Worm (Caenorhabditis elegans): Measurements from ENCODE around the gene sphk-1.

The sphk-1 gene

ce11 chrII:8703729-8704128 lies 2.3 kb upstream of the sphk-1 start, which contains the start of gene ceh-7:
Gene ceh-7 (minus strand): TSS chrII:8703829.
- TF ChIP-seq dpl-1 (GFP tag; optimal IDR thresholded peaks at IDR 0.05) (no peak), lsy-27 (tag; optimal IDR thresholded peaks at IDR 0.05; ENCODE audit: borderline replicate concordance, insufficient read depth) (no peak), ztf-18 (tag; optimal IDR thresholded peaks at IDR 0.05) (no peak), egrh-3 (GFP tag; IDR thresholded peaks at IDR 0.05) (no peak), snpc-3.4 (tag; optimal IDR thresholded peaks at IDR 0.05) (no peak), rpc-1 (optimal IDR thresholded peaks at IDR 0.05) (no peak), rpc-1 (tag; optimal IDR thresholded peaks at IDR 0.05) (no peak), ceh-27 (GFP tag; optimal IDR thresholded peaks at IDR 0.05) (no peak), ztf-22 (GFP tag; optimal IDR thresholded peaks at IDR 0.05) (no peak), attf-3 (GFP tag; conservative IDR thresholded peaks at IDR 0.05) (no peak), T07F8.4 (tag; optimal IDR thresholded peaks at IDR 0.05) (no peak), tbp1 (GFP tag; optimal IDR thresholded peaks at IDR 0.05) (no peak), nfya-1 (tag; optimal IDR thresholded peaks at IDR 0.05; ENCODE audit: borderline replicate concordance, insufficient read depth) (no peak), rcor-1 (GFP tag; IDR thresholded peaks at IDR 0.05) (no peak), attf-6 (GFP tag; IDR thresholded peaks at IDR 0.05) (no peak), egl-44 (GFP tag; IDR thresholded peaks at IDR 0.05) (no peak), tlf-1 (GFP tag; optimal IDR thresholded peaks at IDR 0.05) (no peak), F57A8.1 (GFP tag; optimal IDR thresholded peaks at IDR 0.05) (no peak), F39B2.1 (GFP tag; IDR thresholded peaks at IDR 0.05) (no peak)

- no peak for TF ChIP-seq tbp1 (GFP tag; optimal IDR thresholded peaks at IDR 0.05)
- TF ChIP-seq nhr-90 (tag; optimal IDR thresholded peaks at IDR 0.05) = no peak
- TF ChIP-seq lin-35 (GFP tag; optimal IDR thresholded peaks at IDR 0.05) = no peak
- TF ChIP-seq rec-8 (tag; optimal IDR thresholded peaks at IDR 0.05) = no peak
- TF ChIP-seq B0261.1 (tag; optimal IDR thresholded peaks at IDR 0.05) = no peak
- peak; percentile 51 for TF ChIP-seq lsl-1 (GFP tag; optimal IDR thresholded peaks at IDR 0.05)
- TF ChIP-seq ekl-4 (GFP tag; IDR thresholded peaks at IDR 0.05) = no peak
- TF ChIP-seq sptf-2 (GFP tag; optimal IDR thresholded peaks at IDR 0.05) = no peak
- no peak for TF ChIP-seq hlh-26 (GFP tag; conservative IDR thresholded peaks at IDR 0.05)
- TF ChIP-seq ama-1 (optimal IDR thresholded peaks at IDR 0.05) = no peak
- no peak for TF ChIP-seq ama-1 (GFP tag; optimal IDR thresholded peaks at IDR 0.05)
- TF ChIP-seq madf-8 (GFP tag; conservative IDR thresholded peaks at IDR 0.05) = peak; percentile 77
- peak; percentile 72 for TF ChIP-seq madf-6 (GFP tag; IDR thresholded peaks at IDR 0.05)
- TF ChIP-seq Y95B8A.8 (GFP tag; IDR thresholded peaks at IDR 0.05) = no peak
- TF ChIP-seq xnd-1 (tag; optimal IDR thresholded peaks at IDR 0.05) = peak; percentile 57
- no peak for TF ChIP-seq ZK185.1 (tag; optimal IDR thresholded peaks at IDR 0.05; ENCODE audit: poor library complexity, severe bottlenecking)
Measured at ce11 chrII:8701059-8701458, 410 bp downstream of the sphk-1 start.

ce11 chrII:8698828-8699227 lies 2.6 kb downstream of the sphk-1 start, which contains the start of gene chdh-1:
Gene chdh-1 (minus strand): TSS chrII:8698928.
- TF ChIP-seq F10E7.11 (tag; optimal IDR thresholded peaks at IDR 0.05) (peak; percentile 15), T07F8.4 (tag; optimal IDR thresholded peaks at IDR 0.05) (no peak)

ce11 chrII:8695783-8696182 lies 5.7 kb downstream of the sphk-1 start, which contains the start of gene C34C6.10:
Gene C34C6.10 (minus strand): TSS chrII:8695883.
- TF ChIP-seq C17E4.6 (GFP tag; IDR thresholded peaks at IDR 0.05) (no peak), tbx-9 (tag; optimal IDR thresholded peaks at IDR 0.05; ENCODE audit: borderline replicate concordance) (no peak), F22D6.2 (tag; optimal IDR thresholded peaks at IDR 0.05) (no peak), ztf-18 (tag; optimal IDR thresholded peaks at IDR 0.05) (no peak), F57C9.4 (tag; optimal IDR thresholded peaks at IDR 0.05) (no peak), mes-4 (tag; optimal IDR thresholded peaks at IDR 0.05) (no peak), cebp-2 (GFP tag; IDR thresholded peaks at IDR 0.05) (no peak), F49E8.2 (tag; optimal IDR thresholded peaks at IDR 0.05; ENCODE audit: insufficient read depth) (no peak), snpc-1.1 (tag; optimal IDR thresholded peaks at IDR 0.05; ENCODE audit: insufficient read depth) (no peak)
